Worm (Caenorhabditis elegans): ENCODE measurements around the gene B0034.2.

- TF ChIP-seq ztf-23 (GFP tag; IDR thresholded peaks at IDR 0.05): no peak
- no peak for TF ChIP-seq cog-1 (tag; optimal IDR thresholded peaks at IDR 0.05)
- TF ChIP-seq flt-1 (GFP tag; IDR thresholded peaks at IDR 0.05): no peak
- no peak for TF ChIP-seq med-1 (GFP tag; optimal IDR thresholded peaks at IDR 0.05; ENCODE audit: insufficient read depth)
- no peak for TF ChIP-seq tab-1 (GFP tag; IDR thresholded peaks at IDR 0.05)
- no peak for TF ChIP-seq T22C8.4 (GFP tag; IDR thresholded peaks at IDR 0.05)
- no peak for TF ChIP-seq ztf-29 (GFP tag; IDR thresholded peaks at IDR 0.05)
Measured at ce11 chrII:5944268-5944667, at the start of gene B0034.2.

All from whole organism, midembryonic.